Fruit fly (Drosophila melanogaster): ENCODE results near the gene plh.

plh gene

DNA sequence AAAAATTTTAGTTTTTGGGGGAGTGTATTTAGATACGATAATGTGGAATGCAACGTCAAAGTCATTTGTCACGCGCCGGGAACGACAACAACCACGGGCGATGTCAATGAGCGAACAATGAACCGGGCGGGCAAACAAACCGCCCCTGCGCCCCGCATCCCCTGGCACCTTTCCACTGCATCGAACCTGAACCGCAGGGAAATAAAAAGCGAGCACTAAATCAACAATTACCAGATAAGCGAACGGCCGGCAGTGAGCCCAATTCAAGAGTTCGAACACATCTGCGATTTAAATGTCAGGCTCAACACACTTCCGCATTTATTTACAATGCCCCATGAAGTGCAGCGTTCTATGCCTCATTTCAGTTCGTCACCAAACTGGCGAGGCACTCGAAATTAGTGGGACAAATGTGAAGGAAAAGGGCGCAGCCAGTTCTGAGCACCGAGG, 14.3 kb downstream of the plh start (continued):
- no peak for TF ChIP-seq gsb (GFP tag; IDR thresholded peaks at IDR 0.05)
- no peak for TF ChIP-seq Fer1 (GFP tag; optimal IDR thresholded peaks at IDR 0.05)
- no peak for TF ChIP-seq TFAM (GFP tag; optimal IDR thresholded peaks at IDR 0.05)
- no peak for TF ChIP-seq Bdp1 (GFP tag; optimal IDR thresholded peaks at IDR 0.05)
- no peak for TF ChIP-seq corto (GFP tag; optimal IDR thresholded peaks at IDR 0.05)
- no peak for TF ChIP-seq tin (GFP tag; optimal IDR thresholded peaks at IDR 0.05)
- no peak for TF ChIP-seq peb (GFP tag; IDR thresholded peaks at IDR 0.05)
- no peak for TF ChIP-seq CG14710 (tag; optimal IDR thresholded peaks at IDR 0.05)
- no peak for TF ChIP-seq CG17912 (GFP tag; optimal IDR thresholded peaks at IDR 0.05)
- no peak for TF ChIP-seq CG14860 (GFP tag; IDR thresholded peaks at IDR 0.05; ENCODE audit: partially characterized antibody)
- TF ChIP-seq bbx (GFP tag; IDR thresholded peaks at IDR 0.05; ENCODE audit: partially characterized antibody), result no peak
- TF ChIP-seq CG1529 (GFP tag; optimal IDR thresholded peaks at IDR 0.05), result no peak
- TF ChIP-seq vfl (GFP tag; optimal IDR thresholded peaks at IDR 0.05), result no peak
- no peak for TF ChIP-seq odd (GFP tag; optimal IDR thresholded peaks at IDR 0.05)
- TF ChIP-seq esg (GFP tag; conservative IDR thresholded peaks at IDR 0.05), result no peak
- no peak for TF ChIP-seq prd (optimal IDR thresholded peaks at IDR 0.05)
- peak; percentile 40; the same call in 1 of the 3 replicates for TF ChIP-seq prd (GFP tag; IDR thresholded peaks at IDR 0.05)
- TF ChIP-seq Usf (GFP tag; optimal IDR thresholded peaks at IDR 0.05), result no peak
- no peak for TF ChIP-seq crp (GFP tag; optimal IDR thresholded peaks at IDR 0.05)
- TF ChIP-seq Doc2 (GFP tag; IDR thresholded peaks at IDR 0.05), result no peak
- TF ChIP-seq CG17359 (tag; optimal IDR thresholded peaks at IDR 0.05), result no peak
- no peak for TF ChIP-seq CG3847 (GFP tag; IDR thresholded peaks at IDR 0.05)
- TF ChIP-seq kni (GFP tag; optimal IDR thresholded peaks at IDR 0.05), result peak; percentile 93
- peak; percentile 60 for TF ChIP-seq CG5180 (GFP tag; optimal IDR thresholded peaks at IDR 0.05)
- no peak for TF ChIP-seq tgo (GFP tag; IDR thresholded peaks at IDR 0.05)
- no peak for TF ChIP-seq Optix (GFP tag; IDR thresholded peaks at IDR 0.05)
- TF ChIP-seq HmgZ (tag; optimal IDR thresholded peaks at IDR 0.05), result peak; percentile 6
- no peak for TF ChIP-seq pho (GFP tag; optimal IDR thresholded peaks at IDR 0.05)
- no peak for TF ChIP-seq D (optimal IDR thresholded peaks at IDR 0.05)
- TF ChIP-seq D (GFP tag; optimal IDR thresholded peaks at IDR 0.05), result peak; percentile 29
- TF ChIP-seq CG4328 (GFP tag; optimal IDR thresholded peaks at IDR 0.05), result no peak
- no peak for TF ChIP-seq gfzf (GFP tag; optimal IDR thresholded peaks at IDR 0.05)
- no peak for TF ChIP-seq CG4730 (GFP tag; IDR thresholded peaks at IDR 0.05)
- no peak for TF ChIP-seq BEAF-32 (GFP tag; optimal IDR thresholded peaks at IDR 0.05)
- no peak for TF ChIP-seq jing (GFP tag; optimal IDR thresholded peaks at IDR 0.05)
- TF ChIP-seq mirr (GFP tag; optimal IDR thresholded peaks at IDR 0.05), result no peak
- TF ChIP-seq sr (GFP tag; IDR thresholded peaks at IDR 0.05), result no peak
- no peak for TF ChIP-seq ERR (GFP tag; optimal IDR thresholded peaks at IDR 0.05)
- peak; percentile 48 for TF ChIP-seq onecut (GFP tag; IDR thresholded peaks at IDR 0.05)
- TF ChIP-seq Oli (tag; optimal IDR thresholded peaks at IDR 0.05), result no peak
- 0 out of 3 replicates have a peak, but pooled peaks have one; percentile 31 for TF ChIP-seq CG34422 (GFP tag; IDR thresholded peaks at IDR 0.05)
- TF ChIP-seq Nf-YA (GFP tag; IDR thresholded peaks at IDR 0.05), result no peak
- TF ChIP-seq ssp (GFP tag; IDR thresholded peaks at IDR 0.05), result 0 out of 2 replicates have a peak, but pooled peaks have one; percentile 11
- no peak for TF ChIP-seq CG7372 (GFP tag; IDR thresholded peaks at IDR 0.05)
- peak; percentile 60 for TF ChIP-seq sd (tag; optimal IDR thresholded peaks at IDR 0.05)
- TF ChIP-seq CG17385 (GFP tag; optimal IDR thresholded peaks at IDR 0.05), result no peak
- TF ChIP-seq ATbp (GFP tag; optimal IDR thresholded peaks at IDR 0.05), result no peak
- no peak for TF ChIP-seq stwl (tag; optimal IDR thresholded peaks at IDR 0.05)
- no peak for TF ChIP-seq CG6654 (GFP tag; optimal IDR thresholded peaks at IDR 0.05)
- no peak for TF ChIP-seq CG15011 (GFP tag; optimal IDR thresholded peaks at IDR 0.05)
- TF ChIP-seq Dbx (GFP tag; IDR thresholded peaks at IDR 0.05), result no peak
- no peak for TF ChIP-seq ato (GFP tag; IDR thresholded peaks at IDR 0.05; ENCODE audit: partially characterized antibody)
